Fruit fly (Drosophila melanogaster) whole organism, prepupa: Measurements from ENCODE around the gene CG7530.
A peak's percentile ranks its signal among the peaks of the same experiment; 100 is the strongest.

Source experiments
- Blimp-1 ChIP-seq: fragments of 200-800 bp; sonication (Bioruptor generic); optimal IDR thresholded peaks from 3 replicates; lab custom pipeline; 2017; ENCODE audit warnings: missing biosample characterization, missing genetic modification characterization, mild to moderate bottlenecking, moderate library complexity, missing genetic modification reagents
- CG10631 ChIP-seq: fragments of 200-800 bp; sonication (Bioruptor generic); optimal IDR thresholded peaks from 2 replicates; lab custom pipeline; 2016; ENCODE audit warnings: missing biosample characterization, missing genetic modification characterization
- CG10669 ChIP-seq: fragments of 200-800 bp; sonication (Bioruptor generic); optimal IDR thresholded peaks from 3 replicates; lab custom pipeline; 2018; ENCODE audit warnings: missing biosample characterization, mild to moderate bottlenecking, missing genetic modification characterization, moderate library complexity
- CG11294 ChIP-seq: fragments of 200-800 bp; sonication (Bioruptor generic); IDR thresholded peaks from 2 replicates; pipeline ENCODE4 v1.3.6; 2022; ENCODE audit warnings: missing biosample characterization, missing genetic modification characterization
- CG11762 ChIP-seq: fragments of 200-800 bp; sonication (Bioruptor generic); optimal IDR thresholded peaks from 3 replicates; lab custom pipeline; 2016; ENCODE audit warnings: missing biosample characterization, missing genetic modification characterization; ENCODE audit not compliant: insufficient read depth
- CG11902 ChIP-seq: fragments of 200-800 bp; sonication (Bioruptor generic); optimal IDR thresholded peaks from 3 replicates; lab custom pipeline; 2016; ENCODE audit warnings: missing biosample characterization, missing genetic modification characterization
- CG15336 ChIP-seq: fragments of 200-800 bp; sonication (Bioruptor generic); IDR thresholded peaks from 2 replicates; pipeline ENCODE4 v1.3.6; 2022; ENCODE audit warnings: missing biosample characterization, missing genetic modification characterization
- CG1621 ChIP-seq: fragments of 200-800 bp; sonication (Bioruptor generic); optimal IDR thresholded peaks from 3 replicates; lab custom pipeline; 2018; ENCODE audit warnings: missing biosample characterization, mild to moderate bottlenecking, missing genetic modification characterization
- CG16779 ChIP-seq: fragments of 200-800 bp; sonication (Bioruptor generic); optimal IDR thresholded peaks from 3 replicates; lab custom pipeline; 2017; ENCODE audit warnings: missing biosample characterization, mild to moderate bottlenecking, missing genetic modification characterization
- CG3032 ChIP-seq: fragments of 200-800 bp; optimal IDR thresholded peaks from 2 replicates; lab custom pipeline; 2019; ENCODE audit warnings: missing biosample characterization, mild to moderate bottlenecking, missing genetic modification characterization, moderate library complexity
- CG31627 ChIP-seq: fragments of 200-800 bp; sonication (Bioruptor generic); optimal IDR thresholded peaks from 3 replicates; lab custom pipeline; 2016; ENCODE audit warnings: missing biosample characterization, missing genetic modification characterization
- CG32006 ChIP-seq: fragments of 200-800 bp; sonication (Bioruptor generic); optimal IDR thresholded peaks from 3 replicates; lab custom pipeline; 2017; ENCODE audit warnings: missing biosample characterization, mild to moderate bottlenecking, missing genetic modification characterization
- CG34406 ChIP-seq: fragments of 200-800 bp; sonication (Bioruptor generic); optimal IDR thresholded peaks from 3 replicates; lab custom pipeline; 2016; ENCODE audit warnings: missing biosample characterization, missing genetic modification characterization
- CG3919 ChIP-seq: fragments of 200-800 bp; sonication (Bioruptor generic); optimal IDR thresholded peaks from 3 replicates; lab custom pipeline; 2016; ENCODE audit warnings: missing biosample characterization, missing genetic modification characterization
- CG4318 ChIP-seq: fragments of 200-800 bp; sonication (Bioruptor generic); optimal IDR thresholded peaks from 3 replicates; lab custom pipeline; 2017; ENCODE audit warnings: missing biosample characterization, mild to moderate bottlenecking, missing genetic modification characterization
- CG6163 ChIP-seq: fragments of 200-800 bp; sonication (Bioruptor generic); IDR thresholded peaks from 3 replicates; pipeline ENCODE4 v1.3.6; 2022; ENCODE audit warnings: missing biosample characterization, missing genetic modification characterization
- CG6276 ChIP-seq: fragments of 200-800 bp; sonication (Bioruptor generic); optimal IDR thresholded peaks from 2 replicates; lab custom pipeline; 2017; ENCODE audit warnings: missing biosample characterization, mild to moderate bottlenecking, missing genetic modification characterization
- CG6792 ChIP-seq: fragments of 200-800 bp; sonication (Bioruptor generic); optimal IDR thresholded peaks from 3 replicates; lab custom pipeline; 2016; ENCODE audit warnings: missing biosample characterization, missing genetic modification characterization
- CG6808 ChIP-seq: fragments of 200-800 bp; sonication (Bioruptor generic); optimal IDR thresholded peaks from 3 replicates; lab custom pipeline; 2017; ENCODE audit warnings: missing biosample characterization, missing genetic modification characterization, mild to moderate bottlenecking, moderate library complexity, missing genetic modification reagents
- CG6854 ChIP-seq: fragments of 200-800 bp; sonication (Bioruptor generic); optimal IDR thresholded peaks from 2 replicates; lab custom pipeline; 2017; ENCODE audit warnings: missing biosample characterization, mild to moderate bottlenecking, missing genetic modification characterization
- CG8119 ChIP-seq: fragments of 200-800 bp; sonication (Bioruptor generic); IDR thresholded peaks from 3 replicates; pipeline ENCODE4 v1.3.6; 2022; ENCODE audit warnings: missing biosample characterization, missing genetic modification characterization
- CG8319 ChIP-seq: fragments of 200-800 bp; sonication (Bioruptor generic); optimal IDR thresholded peaks from 3 replicates; lab custom pipeline; 2016; ENCODE audit warnings: missing biosample characterization, missing genetic modification characterization
- CG8632 ChIP-seq: fragments of 200-800 bp; sonication (Bioruptor generic); optimal IDR thresholded peaks from 3 replicates; lab custom pipeline; 2016; ENCODE audit warnings: missing biosample characterization, missing genetic modification characterization
- CG9139 ChIP-seq: fragments of 200-800 bp; sonication (Bioruptor generic); optimal IDR thresholded peaks from 3 replicates; lab custom pipeline; 2017; ENCODE audit warnings: missing biosample characterization, mild to moderate bottlenecking, missing genetic modification characterization
- Eip75B ChIP-seq: fragments of 200-800 bp; sonication (Bioruptor generic); optimal IDR thresholded peaks from 3 replicates; lab custom pipeline; 2016; ENCODE audit warnings: missing biosample characterization, missing genetic modification characterization
- Eip93F ChIP-seq: fragments of 200-800 bp; sonication (Bioruptor generic); optimal IDR thresholded peaks from 2 replicates; lab custom pipeline; 2016; ENCODE audit warnings: missing biosample characterization, mild to moderate bottlenecking, missing genetic modification characterization
- Ets21C ChIP-seq: fragments of 200-800 bp; sonication (Bioruptor generic); optimal IDR thresholded peaks from 3 replicates; lab custom pipeline; 2016; ENCODE audit warnings: missing biosample characterization, missing genetic modification characterization
- Ets96B ChIP-seq: fragments of 200-800 bp; optimal IDR thresholded peaks from 2 replicates; lab custom pipeline; 2019; ENCODE audit warnings: missing biosample characterization, mild to moderate bottlenecking, missing genetic modification characterization, moderate library complexity
- Gug ChIP-seq: fragments of 200-800 bp; sonication (Bioruptor generic); IDR thresholded peaks from 2 replicates; pipeline ENCODE4 v1.3.6; 2022; ENCODE audit warnings: missing biosample characterization, missing genetic modification characterization
- Hr38 ChIP-seq: sonication (Bioruptor generic); optimal IDR thresholded peaks from 2 replicates; lab custom pipeline; 2016; ENCODE audit warnings: missing biosample characterization, missing genetic modification characterization
- Hr39 ChIP-seq: fragments of 200-800 bp; sonication (Bioruptor generic); optimal IDR thresholded peaks from 2 replicates; lab custom pipeline; 2016; ENCODE audit warnings: missing biosample characterization, missing genetic modification characterization
- Hr4 ChIP-seq: fragments of 200-800 bp; sonication (Bioruptor generic); optimal IDR thresholded peaks from 3 replicates; lab custom pipeline; 2016; ENCODE audit warnings: missing biosample characterization, missing genetic modification characterization
- Met ChIP-seq: fragments of 200-800 bp; sonication (Bioruptor generic); optimal IDR thresholded peaks from 3 replicates; lab custom pipeline; 2016; ENCODE audit warnings: missing biosample characterization, missing genetic modification characterization
- OdsH ChIP-seq: fragments of 200-800 bp; sonication (Bioruptor generic); optimal IDR thresholded peaks from 3 replicates; lab custom pipeline; 2016; ENCODE audit warnings: missing biosample characterization, missing genetic modification characterization
- Smox ChIP-seq: fragments of 200-800 bp; sonication (Bioruptor generic); optimal IDR thresholded peaks from 3 replicates; lab custom pipeline; 2016; ENCODE audit warnings: missing biosample characterization, missing genetic modification characterization
- Sox102F ChIP-seq: fragments of 200-800 bp; sonication (Bioruptor generic); optimal IDR thresholded peaks from 2 replicates; lab custom pipeline; 2016; ENCODE audit warnings: missing biosample characterization, mild to moderate bottlenecking, missing genetic modification characterization
- Sox14 ChIP-seq: fragments of 200-800 bp; sonication (Bioruptor generic); optimal IDR thresholded peaks from 3 replicates; lab custom pipeline; 2016; ENCODE audit warnings: missing biosample characterization, missing genetic modification characterization
- Sox15 ChIP-seq: fragments of 200-800 bp; sonication (Bioruptor generic); optimal IDR thresholded peaks from 3 replicates; lab custom pipeline; 2016; ENCODE audit warnings: missing biosample characterization, missing genetic modification characterization
- achi ChIP-seq: fragments of 200-800 bp; sonication (Bioruptor generic); optimal IDR thresholded peaks from 3 replicates; lab custom pipeline; 2016; ENCODE audit warnings: missing biosample characterization, missing genetic modification characterization
- acj6 ChIP-seq: fragments of 200-800 bp; sonication (Bioruptor generic); optimal IDR thresholded peaks from 3 replicates; lab custom pipeline; 2016; ENCODE audit warnings: missing biosample characterization, missing genetic modification characterization
- cyc ChIP-seq: fragments of 200-800 bp; sonication (Bioruptor generic); optimal IDR thresholded peaks from 3 replicates; lab custom pipeline; 2016; ENCODE audit warnings: missing biosample characterization, missing genetic modification characterization
- dac ChIP-seq: fragments of 200-800 bp; sonication (Bioruptor generic); optimal IDR thresholded peaks from 2 replicates; lab custom pipeline; 2017; ENCODE audit warnings: missing biosample characterization, mild to moderate bottlenecking, missing genetic modification characterization
- dsx ChIP-seq: fragments of 200-800 bp; optimal IDR thresholded peaks from 3 replicates; lab custom pipeline; 2019; ENCODE audit warnings: missing biosample characterization, mild to moderate bottlenecking, missing genetic modification characterization, moderate library complexity; ENCODE audit not compliant: poor library complexity, severe bottlenecking
- eg ChIP-seq: fragments of 200-800 bp; sonication (Bioruptor generic); IDR thresholded peaks from 3 replicates; pipeline ENCODE4 v1.3.6; 2022; ENCODE audit warnings: missing biosample characterization, missing genetic modification characterization
- fd59A ChIP-seq: fragments of 200-800 bp; sonication (Bioruptor generic); optimal IDR thresholded peaks from 2 replicates; lab custom pipeline; 2017; ENCODE audit warnings: missing biosample characterization, mild to moderate bottlenecking, missing genetic modification characterization, missing genetic modification reagents
- fd85E ChIP-seq: fragments of 200-800 bp; sonication (Bioruptor generic); optimal IDR thresholded peaks from 3 replicates; lab custom pipeline; 2016; ENCODE audit warnings: missing biosample characterization, missing genetic modification characterization
- lz ChIP-seq: fragments of 200-800 bp; sonication (Bioruptor generic); optimal IDR thresholded peaks from 3 replicates; lab custom pipeline; 2016; ENCODE audit warnings: missing biosample characterization, missing genetic modification characterization
- net ChIP-seq: fragments of 200-800 bp; sonication (Bioruptor generic); optimal IDR thresholded peaks from 3 replicates; lab custom pipeline; 2016; ENCODE audit warnings: missing biosample characterization, missing genetic modification characterization
- pdm3 ChIP-seq: fragments of 200-800 bp; sonication (Bioruptor generic); optimal IDR thresholded peaks from 3 replicates; lab custom pipeline; 2016; ENCODE audit warnings: missing biosample characterization, missing genetic modification characterization
- salr ChIP-seq, 2 experiments: fragments of 200-800 bp; sonication (Bioruptor generic); optimal IDR thresholded peaks; 3 replicates each; lab custom pipeline; 2016 to 2018; ENCODE audit warnings: missing biosample characterization in 2 of 2, missing genetic modification characterization in 2 of 2, mild to moderate bottlenecking in 1 of 2
- svp ChIP-seq: fragments of 200-800 bp; sonication (Bioruptor generic); peaks from one replicate; lab custom pipeline; 2016; ENCODE audit warnings: missing biosample characterization, missing genetic modification characterization
- topi ChIP-seq: fragments of 200-800 bp; sonication (Bioruptor generic); optimal IDR thresholded peaks from 3 replicates; lab custom pipeline; 2016; ENCODE audit warnings: missing biosample characterization, missing genetic modification characterization
- vri ChIP-seq: fragments of 200-800 bp; sonication (Bioruptor generic); optimal IDR thresholded peaks from 3 replicates; lab custom pipeline; 2016; ENCODE audit warnings: missing biosample characterization, mild to moderate bottlenecking, missing genetic modification characterization

The CG7530 gene

dm6 chr3R:14775395-14775794 lies 44.1 kb upstream of the CG7530 start:
- TF ChIP-seq achi (GFP tag; lab: Kevin White, UChicago) (peak; percentile 52), CG6808 (no peak), CG6276 (peak; percentile 46), CG15336 (GFP tag; lab: Robert Waterston, UW) (peak; percentile 81), CG8632 (GFP tag; lab: Kevin White, UChicago) (peak; percentile 36), CG11762 (GFP tag; lab: Kevin White, UChicago) (no peak), Eip75B (GFP tag; lab: Kevin White, UChicago) (peak; percentile 70), dsx (peak; percentile 31), CG16779 (tag; lab: Kevin White, UChicago) (peak; percentile 11), CG1621 (no peak), Sox15 (GFP tag; lab: Kevin White, UChicago) (peak; percentile 16), Eip93F (GFP tag; lab: Kevin White, UChicago) (no peak), CG11294 (0 out of 2 replicates have a peak, but pooled peaks have one; percentile 28), net (GFP tag; lab: Kevin White, UChicago) (peak; percentile 59), CG3032 (tag; lab: Kevin White, UChicago) (peak; percentile 43), Blimp-1 (no peak), topi (GFP tag; lab: Kevin White, UChicago) (peak; percentile 40), CG6163 (GFP tag; lab: Robert Waterston, UW) (peak; percentile 75), CG8119 (peak; percentile 81), cyc (GFP tag; lab: Kevin White, UChicago) (peak; percentile 17), CG8319 (GFP tag; lab: Kevin White, UChicago) (no peak), CG9139 (GFP tag; lab: Kevin White, UChicago) (no peak), CG6792 (GFP tag; lab: Kevin White, UChicago) (peak; percentile 40), CG32006 (GFP tag; lab: Kevin White, UChicago) (peak; percentile 72), Hr38 (no peak), fd59A (GFP tag; lab: Kevin White, UChicago) (no peak), OdsH (GFP tag; lab: Kevin White, UChicago) (peak; percentile 72), CG31627 (GFP tag; lab: Kevin White, UChicago) (peak; percentile 26), CG10631 (GFP tag; lab: Kevin White, UChicago) (peak; percentile 51), Gug (peak; percentile 42; the same call in 1 of the 2 replicates), Sox14 (GFP tag; lab: Kevin White, UChicago) (peak; percentile 48), eg (peak; percentile 83), Sox102F (GFP tag; lab: Kevin White, UChicago) (peak; percentile 16), Ets96B (tag; lab: Kevin White, UChicago) (peak; percentile 46), acj6 (peak; percentile 56), CG10669 (GFP tag; lab: Kevin White, UChicago) (peak; percentile 30), CG11902 (GFP tag; lab: Kevin White, UChicago) (no peak), fd85E (GFP tag; lab: Kevin White, UChicago) (no peak), Ets21C (GFP tag; lab: Kevin White, UChicago) (no peak), dac (GFP tag; lab: Kevin White, UChicago) (peak; percentile 35), pdm3 (GFP tag; lab: Kevin White, UChicago) (peak; percentile 68), CG4318 (GFP tag; lab: Kevin White, UChicago) (peak; percentile 30), Hr39 (GFP tag; lab: Kevin White, UChicago) (peak; percentile 15), Smox (GFP tag; lab: Kevin White, UChicago) (peak; percentile 8), salr (GFP tag; optimal IDR thresholded peaks at IDR 0.05; lab: Kevin White, UChicago) (peak in 1 of 2 experiments; percentile 68), vri (peak; percentile 0), CG6854 (no peak), lz (GFP tag; lab: Kevin White, UChicago) (peak; percentile 32), CG34406 (GFP tag; lab: Kevin White, UChicago) (peak; percentile 55), svp (GFP tag; lab: Kevin White, UChicago) (no peak), CG3919 (peak; percentile 53), Met (peak; percentile 45), Hr4 (GFP tag; lab: Kevin White, UChicago) (peak; percentile 74)
